Worm (Caenorhabditis elegans) whole organism, young adult: ENCODE measurements around the gene H12D21.6.

Experiments
- egl-44 ChIP-seq: fragments of 200-800 bp; sonication (Bioruptor generic); IDR thresholded peaks from 2 replicates; pipeline ENCODE4 v1.3.6; 2022; ENCODE audit warnings: missing genetic modification reagents, missing genetic modification characterization, missing compliant biosample characterization
- lir-1 ChIP-seq: fragments of 200-800 bp; sonication (Bioruptor generic); conservative IDR thresholded peaks from 2 replicates; pipeline ENCODE4 v1.3.6; 2022; ENCODE audit warnings: missing genetic modification reagents, missing genetic modification characterization, missing compliant biosample characterization
- unc-62 ChIP-seq: fragments of 150-350 bp; optimal IDR thresholded peaks from 2 replicates; lab custom pipeline; 2014; ENCODE audit warnings: missing biosample characterization, missing genetic modification reagents, missing genetic modification characterization

The H12D21.6 gene

ce11 chrV:14848510-14849206, 49.0 kb downstream of the H12D21.6 start (continued):
- TF ChIP-seq egl-44: no peak
- no peak; the same call in 1 of the 2 replicates for TF ChIP-seq lir-1
- TF ChIP-seq unc-62 (GFP tag; lab: Kevin White, UChicago): peak; percentile 68
